Worm (Caenorhabditis elegans): ENCODE data around the gene str-5.
"Not testable (repeated sequence)": the region's sequence is repeated elsewhere in the genome, so short reads cannot be mapped to it uniquely, and the experiment has no call there.

ce11 chrV:15754731-15755130 is 1.7 kb downstream of the str-5 start, which contains the start of gene str-8:
- not testable (repeated sequence) for TF ChIP-seq ceh-9 (tag; optimal IDR thresholded peaks at IDR 0.05); nhr-11 (tag; optimal IDR thresholded peaks at IDR 0.05); ama-1 (optimal IDR thresholded peaks at IDR 0.05); Y22D7AL.16 (tag; optimal IDR thresholded peaks at IDR 0.05); fkh-10 (GFP tag; optimal IDR thresholded peaks at IDR 0.05); pha-4 (tag; optimal IDR thresholded peaks at IDR 0.05); hlh-6 (tag; optimal IDR thresholded peaks at IDR 0.05); pqm-1 (tag; optimal IDR thresholded peaks at IDR 0.05); dmd-4 (tag; optimal IDR thresholded peaks at IDR 0.05; ENCODE audit: borderline replicate concordance); sox-4 (tag; optimal IDR thresholded peaks at IDR 0.05); sdc-2 (tag; optimal IDR thresholded peaks at IDR 0.05); F13H6.1 (tag; optimal IDR thresholded peaks at IDR 0.05); dve-1 (tag; optimal IDR thresholded peaks at IDR 0.05)
